Worm (Caenorhabditis elegans): ENCODE measurements around the gene ZK250.13.

- TF ChIP-seq aly-2 (tag; optimal IDR thresholded peaks at IDR 0.05) = no peak
- no peak for TF ChIP-seq mdl-1 (tag; optimal IDR thresholded peaks at IDR 0.05)
- no peak for TF ChIP-seq daf-12 (tag; optimal IDR thresholded peaks at IDR 0.05)
- no peak for TF ChIP-seq unc-39 (tag; optimal IDR thresholded peaks at IDR 0.05)
- no peak for TF ChIP-seq ceh-9 (tag; optimal IDR thresholded peaks at IDR 0.05)
- no peak for TF ChIP-seq tbx-2 (tag; optimal IDR thresholded peaks at IDR 0.05)
- TF ChIP-seq pha-4 (tag; optimal IDR thresholded peaks at IDR 0.05) = no peak
- no peak for TF ChIP-seq nhr-237 (tag; optimal IDR thresholded peaks at IDR 0.05)
- no peak for TF ChIP-seq elt-3 (tag; optimal IDR thresholded peaks at IDR 0.05)
- no peak for TF ChIP-seq nhr-12 (tag; optimal IDR thresholded peaks at IDR 0.05)
- TF ChIP-seq fos-1 (tag; optimal IDR thresholded peaks at IDR 0.05) = no peak
Measured at ce11 chrII:1922665-1923187, 16.8 kb downstream of the ZK250.13 start, which contains the start of the genes bath-2 and F52C6.4.
